Worm (Caenorhabditis elegans) whole organism, late embryonic: Measurements from ENCODE around the gene K03D3.5.

Experiments
- tbx-7 ChIP-seq: sonication (generic microtip); optimal IDR thresholded peaks from 2 replicates; lab custom pipeline; 2016; ENCODE audit warnings: missing genotype, missing genetic modification characterization, missing compliant biosample characterization
- ttx-3 ChIP-seq: sonication (generic microtip); optimal IDR thresholded peaks from 2 replicates; lab custom pipeline; 2016; ENCODE audit warnings: missing genetic modification reagents, missing genetic modification characterization, missing compliant biosample characterization

DNA sequence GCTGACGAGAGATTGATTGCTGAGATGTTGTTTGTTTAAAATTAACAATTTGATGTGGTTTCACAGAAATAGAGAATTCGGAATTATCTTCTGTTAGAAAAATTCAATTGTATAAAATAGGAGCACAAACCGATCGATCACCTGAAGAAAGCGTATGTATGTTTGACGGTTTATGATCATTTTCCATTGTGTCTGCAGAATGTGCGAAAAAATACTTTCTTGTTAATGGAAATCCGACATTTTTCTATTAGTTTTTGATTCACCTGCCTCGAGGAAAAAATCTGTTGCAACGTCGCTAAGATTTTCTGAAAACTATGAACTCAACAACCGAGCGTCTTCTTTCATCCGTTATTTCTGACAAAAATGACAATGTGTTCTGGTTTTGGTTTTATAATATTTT, 16.4 kb upstream of the K03D3.5 start, which contains the start of gene C35D6.13:
- no peak for TF ChIP-seq ttx-3 (tag; lab: Kevin White, UChicago)
- no peak for TF ChIP-seq tbx-7
